Fruit fly (Drosophila melanogaster) whole organism, embryonic: ENCODE data around the gene tbrd-1.

Source experiments
- C15 ChIP-seq: fragments of 200-800 bp; sonication (Bioruptor generic); IDR thresholded peaks from 3 replicates; pipeline ENCODE4 v1.3.6; 2022; ENCODE audit warnings: missing biosample characterization, missing genetic modification characterization
- CG10321 ChIP-seq: fragments of 200-800 bp; sonication (Bioruptor generic); IDR thresholded peaks from 2 replicates; pipeline ENCODE4 v1.3.6; 2022; ENCODE audit warnings: missing biosample characterization, missing genetic modification characterization
- CG11085 ChIP-seq: fragments of 200-800 bp; sonication (Bioruptor generic); IDR thresholded peaks from 2 replicates; pipeline ENCODE4 v1.3.6; 2022; ENCODE audit warnings: missing biosample characterization, missing genetic modification characterization
- CG11695 ChIP-seq: fragments of 200-800 bp; sonication (Bioruptor generic); IDR thresholded peaks from 3 replicates; pipeline ENCODE4 v1.3.6; 2022; ENCODE audit warnings: missing biosample characterization, missing genetic modification characterization
- CG11696 ChIP-seq: fragments of 200-800 bp; sonication (Bioruptor generic); IDR thresholded peaks from 2 replicates; pipeline ENCODE4 v1.3.6; 2022; ENCODE audit warnings: missing biosample characterization, missing genetic modification characterization
- CG15269 ChIP-seq: fragments of 200-800 bp; sonication (Bioruptor generic); optimal IDR thresholded peaks from 2 replicates; lab custom pipeline; 2018; ENCODE audit warnings: missing biosample characterization, mild to moderate bottlenecking, missing genetic modification characterization, moderate library complexity
- CG2202 ChIP-seq: fragments of 200-800 bp; sonication (Bioruptor generic); optimal IDR thresholded peaks from 2 replicates; lab custom pipeline; 2018; ENCODE audit warnings: missing biosample characterization, mild to moderate bottlenecking, missing genetic modification characterization
- CG2889 ChIP-seq: fragments of 200-800 bp; sonication (Bioruptor generic); IDR thresholded peaks from 3 replicates; pipeline ENCODE4 v1.3.6; 2022; ENCODE audit warnings: missing biosample characterization, missing genetic modification characterization
- CG30403 ChIP-seq: fragments of 200-800 bp; sonication (Bioruptor generic); optimal IDR thresholded peaks from 3 replicates; lab custom pipeline; 2016; ENCODE audit warnings: missing biosample characterization, missing genetic modification characterization
- CG3163 ChIP-seq: fragments of 200-800 bp; sonication (Bioruptor generic); optimal IDR thresholded peaks from 3 replicates; lab custom pipeline; 2016; ENCODE audit warnings: missing biosample characterization, missing genetic modification characterization
- CG32767 ChIP-seq: fragments of 200-800 bp; sonication (Bioruptor generic); IDR thresholded peaks from 2 replicates; pipeline ENCODE4 v1.3.6; 2022; ENCODE audit warnings: missing biosample characterization, missing genetic modification characterization
- CG4730 ChIP-seq: fragments of 200-800 bp; sonication (Bioruptor generic); IDR thresholded peaks from 2 replicates; pipeline ENCODE4 v1.3.6; 2022; ENCODE audit warnings: missing biosample characterization, missing genetic modification characterization
- CG6689 ChIP-seq: fragments of 200-800 bp; sonication (Bioruptor generic); IDR thresholded peaks from 2 replicates; pipeline ENCODE4 v1.3.6; 2022; ENCODE audit warnings: missing biosample characterization, missing genetic modification characterization
- CG6791 ChIP-seq: fragments of 200-800 bp; sonication (Bioruptor generic); IDR thresholded peaks from 3 replicates; pipeline ENCODE4 v1.3.6; 2022; ENCODE audit warnings: missing biosample characterization, missing genetic modification characterization; ENCODE audit not compliant: partially characterized antibody
- CG8359 ChIP-seq: fragments of 200-800 bp; sonication (Bioruptor generic); optimal IDR thresholded peaks from 2 replicates; lab custom pipeline; 2017; ENCODE audit warnings: missing biosample characterization, mild to moderate bottlenecking, missing genetic modification characterization, borderline replicate concordance
- Chrac-16 ChIP-seq: fragments of 200-800 bp; sonication (Bioruptor generic); optimal IDR thresholded peaks from 3 replicates; lab custom pipeline; 2016; ENCODE audit warnings: missing biosample characterization, missing genetic modification characterization
- Dfd ChIP-seq, 2 experiments: fragments of >200 bp; optimal IDR thresholded peaks; 2 replicates each; lab custom pipeline; 2017; ENCODE audit warnings: missing biosample characterization in 2 of 2, missing genetic modification characterization in 2 of 2
- Ets97D ChIP-seq: fragments of 200-800 bp; sonication (Bioruptor generic); optimal IDR thresholded peaks from 3 replicates; lab custom pipeline; 2016; ENCODE audit warnings: missing biosample characterization, missing genetic modification characterization
- Hand ChIP-seq: fragments of 200-800 bp; sonication (Bioruptor generic); optimal IDR thresholded peaks from 2 replicates; lab custom pipeline; 2017; ENCODE audit warnings: mild to moderate bottlenecking, missing biosample characterization, missing genetic modification reagents, missing genetic modification characterization
- Kr ChIP-seq: fragments of 200-800 bp; sonication (Bioruptor generic); optimal IDR thresholded peaks from 2 replicates; lab custom pipeline; 2017; ENCODE audit warnings: missing biosample characterization, mild to moderate bottlenecking, missing genetic modification characterization
- Lpt ChIP-seq: fragments of >200 bp; optimal IDR thresholded peaks from 2 replicates; lab custom pipeline; 2018; ENCODE audit warnings: missing biosample characterization, missing genetic modification characterization
- Mrtf ChIP-seq: fragments of 200-800 bp; sonication (Bioruptor generic); IDR thresholded peaks from 3 replicates; pipeline ENCODE4 v1.3.6; 2022; ENCODE audit warnings: missing biosample characterization, missing genetic modification characterization
- NC2β ChIP-seq: fragments of 200-800 bp; sonication (Bioruptor generic); optimal IDR thresholded peaks from 2 replicates; lab custom pipeline; 2016; ENCODE audit warnings: missing biosample characterization, missing genetic modification characterization
- Nf-YC ChIP-seq: fragments of 200-800 bp; optimal IDR thresholded peaks from 3 replicates; lab custom pipeline; 2019; ENCODE audit warnings: missing biosample characterization, mild to moderate bottlenecking, missing genetic modification characterization, moderate library complexity
- Sry-β ChIP-seq: fragments of 200-800 bp; sonication (Bioruptor generic); optimal IDR thresholded peaks from 2 replicates; lab custom pipeline; 2018; ENCODE audit warnings: missing biosample characterization, mild to moderate bottlenecking, missing genetic modification characterization, moderate library complexity
- Tbp ChIP-seq: fragments of >200 bp; optimal IDR thresholded peaks from 2 replicates; lab custom pipeline; 2018; ENCODE audit warnings: missing biosample characterization, missing genetic modification characterization
- Trl ChIP-seq, 3 experiments: fragments of >200 bp in 2 of 3; fragments of 200-800 bp in 1 of 3; sonication (Bioruptor generic) in 1 of 3; optimal IDR thresholded peaks; 2 replicates in 1 of 3; 3 replicates in 2 of 3; lab custom pipeline; 2016 to 2017; ENCODE audit warnings: missing biosample characterization in 1 of 3, missing genetic modification characterization in 1 of 3
- ara ChIP-seq: fragments of 200-800 bp; sonication (Bioruptor generic); IDR thresholded peaks from 2 replicates; pipeline ENCODE4 v1.3.6; 2022; ENCODE audit warnings: missing biosample characterization, missing genetic modification characterization
- caup ChIP-seq: fragments of 200-800 bp; sonication (Bioruptor generic); optimal IDR thresholded peaks from 3 replicates; lab custom pipeline; 2017; ENCODE audit warnings: missing biosample characterization, mild to moderate bottlenecking, missing genetic modification characterization, moderate library complexity; ENCODE audit not compliant: severe bottlenecking
- croc ChIP-seq: fragments of 200-800 bp; sonication (Bioruptor generic); conservative IDR thresholded peaks from 3 replicates; pipeline ENCODE4 v1.3.6; 2022; ENCODE audit warnings: missing biosample characterization, missing genetic modification characterization
- grau ChIP-seq: fragments of 200-800 bp; optimal IDR thresholded peaks from 3 replicates; lab custom pipeline; 2019; ENCODE audit warnings: missing biosample characterization, mild to moderate bottlenecking, missing genetic modification characterization, moderate library complexity
- gsb ChIP-seq: fragments of 200-800 bp; sonication (Bioruptor generic); IDR thresholded peaks from 2 replicates; pipeline ENCODE4 v1.3.6; 2022; ENCODE audit warnings: missing biosample characterization, missing genetic modification characterization
- kah ChIP-seq: fragments of 200-800 bp; sonication (Bioruptor generic); optimal IDR thresholded peaks from 2 replicates; lab custom pipeline; 2018; ENCODE audit warnings: missing biosample characterization, mild to moderate bottlenecking, missing genetic modification characterization
- lilli ChIP-seq: fragments of 200-800 bp; sonication (Bioruptor generic); optimal IDR thresholded peaks from 3 replicates; lab custom pipeline; 2016; ENCODE audit warnings: missing biosample characterization, missing genetic modification characterization
- mam ChIP-seq: fragments of 200-800 bp; sonication (Bioruptor generic); optimal IDR thresholded peaks from 3 replicates; lab custom pipeline; 2016; ENCODE audit warnings: missing biosample characterization, missing genetic modification characterization
- nerfin-1 ChIP-seq: fragments of 200-800 bp; sonication (Bioruptor generic); optimal IDR thresholded peaks from 3 replicates; lab custom pipeline; 2019; ENCODE audit warnings: missing biosample characterization, mild to moderate bottlenecking, missing genetic modification characterization, moderate library complexity
- nerfin-2 ChIP-seq: fragments of 200-800 bp; sonication (Bioruptor generic); IDR thresholded peaks from 2 replicates; pipeline ENCODE4 v1.3.6; 2022; ENCODE audit warnings: missing biosample characterization, missing genetic modification characterization; ENCODE audit not compliant: partially characterized antibody
- pfk ChIP-seq: fragments of 200-800 bp; sonication (Bioruptor generic); optimal IDR thresholded peaks from 2 replicates; lab custom pipeline; 2018; ENCODE audit warnings: missing biosample characterization, mild to moderate bottlenecking, missing genetic modification characterization, moderate library complexity
- pho ChIP-seq: fragments of 200-800 bp; sonication (Bioruptor generic); optimal IDR thresholded peaks from 2 replicates; lab custom pipeline; 2016; ENCODE audit warnings: missing biosample characterization, missing genetic modification characterization
- psq ChIP-seq: fragments of 200-800 bp; sonication (Bioruptor generic); optimal IDR thresholded peaks from 2 replicates; lab custom pipeline; 2017; ENCODE audit warnings: missing biosample characterization, missing genetic modification characterization
- pum ChIP-seq: fragments of 200-800 bp; sonication (Bioruptor generic); optimal IDR thresholded peaks from 2 replicates; lab custom pipeline; 2016; ENCODE audit warnings: missing biosample characterization, missing genetic modification characterization
- run ChIP-seq: fragments of 200-800 bp; sonication (Bioruptor generic); optimal IDR thresholded peaks from 3 replicates; lab custom pipeline; 2018; ENCODE audit warnings: missing biosample characterization, mild to moderate bottlenecking, missing genetic modification characterization
- sd ChIP-seq: fragments of 200-800 bp; sonication (Bioruptor generic); optimal IDR thresholded peaks from 3 replicates; lab custom pipeline; 2018; ENCODE audit warnings: missing biosample characterization, mild to moderate bottlenecking, missing genetic modification characterization, moderate library complexity
- sima ChIP-seq: fragments of 200-800 bp; sonication (Bioruptor generic); optimal IDR thresholded peaks from 2 replicates; lab custom pipeline; 2016; ENCODE audit warnings: missing biosample characterization, missing genetic modification characterization
- stc ChIP-seq: fragments of 200-800 bp; sonication (Bioruptor generic); IDR thresholded peaks from 2 replicates; pipeline ENCODE4 v1.3.6; 2022; ENCODE audit warnings: missing biosample characterization, missing genetic modification characterization
- toy ChIP-seq: fragments of 200-800 bp; sonication (Bioruptor generic); IDR thresholded peaks from 2 replicates; pipeline ENCODE4 v1.3.6; 2022; ENCODE audit warnings: missing biosample characterization, missing genetic modification characterization
- trem ChIP-seq: fragments of 200-800 bp; optimal IDR thresholded peaks from 3 replicates; lab custom pipeline; 2019; ENCODE audit warnings: missing biosample characterization, mild to moderate bottlenecking, missing genetic modification characterization, moderate library complexity
- trh ChIP-seq: fragments of 200-800 bp; sonication (Bioruptor generic); optimal IDR thresholded peaks from 2 replicates; lab custom pipeline; 2016; ENCODE audit warnings: missing biosample characterization, missing genetic modification characterization
- tup ChIP-seq: fragments of 200-800 bp; sonication (Bioruptor generic); optimal IDR thresholded peaks from 2 replicates; lab custom pipeline; 2016; ENCODE audit warnings: missing biosample characterization, mild to moderate bottlenecking, missing genetic modification characterization, moderate library complexity
- unc-4 ChIP-seq: fragments of 200-800 bp; sonication (Bioruptor generic); IDR thresholded peaks from 2 replicates; pipeline ENCODE4 v1.3.6; 2022; ENCODE audit warnings: missing biosample characterization, missing genetic modification characterization; ENCODE audit not compliant: partially characterized antibody
- wdn ChIP-seq: fragments of 200-800 bp; sonication (Bioruptor generic); IDR thresholded peaks from 2 replicates; pipeline ENCODE4 v1.3.6; 2022; ENCODE audit warnings: missing biosample characterization, missing genetic modification characterization
- z ChIP-seq: fragments of 200-800 bp; sonication (Bioruptor generic); IDR thresholded peaks from 3 replicates; pipeline ENCODE4 v1.3.6; 2022; ENCODE audit warnings: missing biosample characterization, missing genetic modification characterization

The tbrd-1 gene

dm6 chr3R:23890886-23891285 is 2.5 kb downstream of the tbrd-1 start, which contains the start of gene TfIIA-S (continued):
- no peak for TF ChIP-seq CG11696
- TF ChIP-seq NC2β = peak; percentile 75
- TF ChIP-seq run = no peak
- no peak for TF ChIP-seq sd (tag; lab: Kevin White, UChicago)
- TF ChIP-seq z (GFP tag; lab: Robert Waterston, UW) = no peak
- TF ChIP-seq wdn (GFP tag; lab: Robert Waterston, UW) = no peak
- TF ChIP-seq Mrtf = no peak
- TF ChIP-seq CG15269 (tag; lab: Kevin White, UChicago) = peak; percentile 31
- TF ChIP-seq nerfin-1 (tag; lab: Kevin White, UChicago) = peak; percentile 45
- TF ChIP-seq trem (tag; lab: Kevin White, UChicago) = peak; percentile 88
- TF ChIP-seq grau (tag; lab: Kevin White, UChicago) = peak; percentile 63
- TF ChIP-seq toy (GFP tag; lab: Robert Waterston, UW) = no peak
- no peak for TF ChIP-seq CG6791 (GFP tag; lab: Robert Waterston, UW)
- TF ChIP-seq kah = no peak
- TF ChIP-seq CG2202 (tag; lab: Kevin White, UChicago) = peak; percentile 11
- peak; percentile 89 for TF ChIP-seq lilli (GFP tag; lab: Kevin White, UChicago)
- TF ChIP-seq Lpt (GFP tag; lab: Kevin White, UChicago) = no peak
- peak; percentile 80 for TF ChIP-seq pho
- no peak for TF ChIP-seq nerfin-2 (GFP tag; lab: Robert Waterston, UW)
- TF ChIP-seq mam = peak; percentile 92
- no peak for TF ChIP-seq Tbp
- TF ChIP-seq caup (GFP tag; lab: Kevin White, UChicago) = peak; percentile 89
- TF ChIP-seq Chrac-16 (GFP tag; lab: Kevin White, UChicago) = peak; percentile 82
- peak; percentile 35 for TF ChIP-seq psq (GFP tag; lab: Kevin White, UChicago)
- TF ChIP-seq pfk (GFP tag; lab: Kevin White, UChicago) = peak; percentile 2
- no peak for TF ChIP-seq CG32767 (GFP tag; lab: Robert Waterston, UW)
- no peak for TF ChIP-seq gsb
- TF ChIP-seq pum (GFP tag; lab: Kevin White, UChicago) = peak; percentile 74
- TF ChIP-seq CG2889 (GFP tag; lab: Robert Waterston, UW) = no peak
- peak; percentile 56 for TF ChIP-seq Nf-YC (tag; lab: Kevin White, UChicago)
- no peak for TF ChIP-seq CG11695
- TF ChIP-seq unc-4 (GFP tag; lab: Robert Waterston, UW) = no peak
- TF ChIP-seq C15 (GFP tag; lab: Robert Waterston, UW) = no peak
- peak; percentile 64 for TF ChIP-seq trh (GFP tag; lab: Kevin White, UChicago)
- TF ChIP-seq Kr = no peak
- TF ChIP-seq Trl (optimal IDR thresholded peaks at IDR 0.05; lab: Kevin White, UChicago) = no peak
- TF ChIP-seq Trl (GFP tag; optimal IDR thresholded peaks at IDR 0.05; lab: Kevin White, UChicago) = peak; percentile 91
- no peak for TF ChIP-seq CG10321 (GFP tag; lab: Robert Waterston, UW)
- TF ChIP-seq croc (GFP tag; lab: Robert Waterston, UW) = peak; percentile 42; the same call in 2 of the 3 replicates
- no peak for TF ChIP-seq stc (GFP tag; lab: Robert Waterston, UW)
- TF ChIP-seq tup (GFP tag; lab: Kevin White, UChicago) = peak; percentile 80
- peak; percentile 80 for TF ChIP-seq CG30403 (GFP tag; lab: Kevin White, UChicago)
- no peak for TF ChIP-seq CG11085
- peak; percentile 95 for TF ChIP-seq Ets97D (GFP tag; lab: Kevin White, UChicago)
- TF ChIP-seq CG8359 (GFP tag; lab: Kevin White, UChicago) = no peak
- TF ChIP-seq Sry-β (GFP tag; lab: Kevin White, UChicago) = no peak
- TF ChIP-seq ara = no peak
- TF ChIP-seq CG4730 (GFP tag; lab: Robert Waterston, UW) = no peak
- peak; percentile 80 for TF ChIP-seq CG3163
- TF ChIP-seq Hand = no peak
- no peak for TF ChIP-seq CG6689
- peak; percentile 57 for TF ChIP-seq sima
- no peak for TF ChIP-seq Dfd (GFP tag; optimal IDR thresholded peaks at IDR 0.05; lab: Kevin White, UChicago)
